Fruit fly (Drosophila melanogaster): ENCODE results near the gene CG4198.

- TF ChIP-seq Ets65A (GFP tag) = no peak
- TF ChIP-seq Hr39 (optimal IDR thresholded peaks at IDR 0.05) = no peak
- no peak for TF ChIP-seq CG11085 (GFP tag; IDR thresholded peaks at IDR 0.05)
- TF ChIP-seq chm (GFP tag; IDR thresholded peaks at IDR 0.05) = no peak
- no peak for TF ChIP-seq fd102C (GFP tag; optimal IDR thresholded peaks at IDR 0.05)
Measured at dm6 chrX:5349899-5350575, 37.0 kb downstream of the CG4198 start.
